Worm (Caenorhabditis elegans): ENCODE measurements around the gene zim-1.

DNA sequence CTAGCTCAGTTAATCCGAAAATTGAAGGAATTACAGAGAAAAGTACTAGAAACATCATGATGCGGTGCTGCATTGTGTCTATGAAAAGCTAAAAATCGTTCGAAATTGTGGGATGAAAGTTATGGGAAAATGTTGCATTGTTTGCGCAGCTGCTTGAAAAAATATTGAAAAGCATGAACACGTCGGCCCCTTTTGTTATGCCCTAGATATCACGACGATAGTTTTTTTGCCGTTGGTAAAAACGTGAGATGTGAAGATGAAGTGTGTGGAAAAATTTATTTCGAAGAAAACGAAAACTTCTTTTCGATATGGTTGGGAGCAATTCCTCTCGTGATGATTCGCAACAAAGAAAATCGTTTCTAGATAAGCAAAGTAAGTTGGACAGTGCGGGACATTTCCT, 43.8 kb downstream of the zim-1 start, which contains the start of the genes C43F9.5 and nkb-2:
- TF ChIP-seq hnd-1 (tag; optimal IDR thresholded peaks at IDR 0.05) (no peak), hmg-4 (GFP tag; optimal IDR thresholded peaks at IDR 0.05) (no peak), ets-7 (tag; optimal IDR thresholded peaks at IDR 0.05) (no peak), F13C5.2 (tag; optimal IDR thresholded peaks at IDR 0.05) (no peak), ceh-13 (GFP tag; optimal IDR thresholded peaks at IDR 0.05) (no peak), B0310.2 (tag; optimal IDR thresholded peaks at IDR 0.05) (no peak), tbx-11 (GFP tag; IDR thresholded peaks at IDR 0.05) (no peak), tbx-37 (GFP tag; conservative IDR thresholded peaks at IDR 0.05) (no peak)

Data from whole organism, early embryonic.